Worm (Caenorhabditis elegans): ENCODE results near the gene F21D5.5.

F21D5.5 gene

DNA sequence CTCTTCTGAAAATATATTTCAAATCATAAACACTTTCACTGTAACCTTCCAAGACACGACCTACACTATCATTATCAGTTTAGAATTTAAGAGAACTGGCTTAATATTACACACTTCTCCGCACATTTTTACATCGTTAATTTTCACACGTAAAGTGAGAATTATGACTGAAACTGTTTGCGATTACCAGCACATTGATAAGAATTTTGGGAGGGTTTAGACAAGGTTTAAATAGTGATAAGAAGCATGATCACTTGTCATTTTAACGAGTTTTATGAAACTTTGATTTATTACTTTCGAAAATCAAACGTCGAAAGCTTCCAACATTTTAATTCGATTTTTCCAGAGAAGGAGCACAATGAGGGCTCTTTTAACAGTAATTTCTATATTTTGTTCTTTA, 8.7 kb downstream of the F21D5.5 start, which contains the start of gene F21D5.3:
F21D5.3 (plus strand) TSS at position 347 of the 400 bp plus-strand sequence.
- TF ChIP-seq elt-2 (tag; optimal IDR thresholded peaks at IDR 0.05) (peak; percentile 55), npax-4 (tag; optimal IDR thresholded peaks at IDR 0.05) (no peak)

DNA sequence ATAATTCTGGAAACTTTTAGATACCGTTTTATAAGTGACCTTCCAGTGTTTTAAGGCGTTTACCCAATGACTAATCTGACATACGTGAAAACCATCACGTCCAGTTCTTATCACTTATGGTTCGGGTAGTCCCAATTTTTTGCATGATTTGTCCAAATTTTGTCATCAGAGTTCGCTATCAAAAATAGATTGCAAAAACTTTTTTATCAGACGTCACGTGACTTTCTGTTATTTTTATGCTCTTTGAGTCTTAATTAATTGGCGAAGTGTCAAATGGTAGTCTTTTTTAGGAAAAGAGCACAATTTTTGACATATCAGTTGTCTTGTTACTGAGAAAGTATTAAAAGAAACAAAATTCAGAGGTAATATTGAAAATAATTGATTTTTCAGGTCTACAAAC, 9.6 kb downstream of the F21D5.5 start:
- peak; percentile 56 for TF ChIP-seq hlh-30 (tag; optimal IDR thresholded peaks at IDR 0.05; ENCODE audit: insufficient read depth)
- TF ChIP-seq ama-1 (optimal IDR thresholded peaks at IDR 0.05) = no peak

DNA sequence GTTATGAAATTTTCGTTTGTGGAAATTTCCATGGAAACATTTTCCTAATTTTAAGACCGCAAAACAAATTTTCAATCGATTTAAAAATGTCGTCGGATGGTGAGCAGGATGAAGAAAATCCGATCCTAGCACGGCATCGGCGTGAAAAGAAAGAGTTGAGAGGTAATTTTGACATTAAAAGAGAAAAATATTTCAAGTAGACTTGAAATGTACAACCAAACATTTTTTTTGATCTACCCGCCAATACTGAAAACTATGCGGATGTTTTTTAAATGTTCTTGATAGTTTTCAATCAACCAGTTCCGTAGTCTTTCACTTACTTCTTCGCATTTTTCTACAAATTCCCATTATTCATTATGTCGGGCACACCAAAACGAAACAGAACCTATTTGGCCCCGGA, 11.1 kb downstream of the F21D5.5 start, which contains the start of gene otub-3:
otub-3 (plus strand) TSS at position 56 of the 400 bp plus-strand sequence.
- TF ChIP-seq hlh-15 (tag; optimal IDR thresholded peaks at IDR 0.05) (no peak), che-1 (tag; optimal IDR thresholded peaks at IDR 0.05) (no peak), Y22D7AL.16 (tag; optimal IDR thresholded peaks at IDR 0.05) (no peak), gmeb-2 (tag; optimal IDR thresholded peaks at IDR 0.05) (no peak)

ce11 chrIV:8725345-8725744, 13.8 kb downstream of the F21D5.5 start, which contains the start of gene pgm-3:
TSS of gene pgm-3 (plus strand) at chrIV:8725722.
- TF ChIP-seq zip-5 (tag; optimal IDR thresholded peaks at IDR 0.05) (no peak), C08G9.2 (tag; optimal IDR thresholded peaks at IDR 0.05) (no peak), pqm-1 (tag; optimal IDR thresholded peaks at IDR 0.05) (no peak), ceh-30 (tag; optimal IDR thresholded peaks at IDR 0.05) (no peak), ceh-24 (tag; optimal IDR thresholded peaks at IDR 0.05) (no peak), ceh-6 (GFP tag; optimal IDR thresholded peaks at IDR 0.05) (no peak), hlh-13 (GFP tag; optimal IDR thresholded peaks at IDR 0.05) (no peak), ceh-31 (tag; optimal IDR thresholded peaks at IDR 0.05) (no peak), rnt-1 (tag; optimal IDR thresholded peaks at IDR 0.05) (no peak), ref-2 (tag; optimal IDR thresholded peaks at IDR 0.05) (no peak), ahr-1 (tag; optimal IDR thresholded peaks at IDR 0.05) (no peak), ceh-48 (tag; optimal IDR thresholded peaks at IDR 0.05) (no peak), lin-11 (tag; optimal IDR thresholded peaks at IDR 0.05) (no peak)

ce11 chrIV:8724907-8725306, 14.3 kb downstream of the F21D5.5 start:
- no peak for TF ChIP-seq K02D7.2 (tag; optimal IDR thresholded peaks at IDR 0.05)

DNA sequence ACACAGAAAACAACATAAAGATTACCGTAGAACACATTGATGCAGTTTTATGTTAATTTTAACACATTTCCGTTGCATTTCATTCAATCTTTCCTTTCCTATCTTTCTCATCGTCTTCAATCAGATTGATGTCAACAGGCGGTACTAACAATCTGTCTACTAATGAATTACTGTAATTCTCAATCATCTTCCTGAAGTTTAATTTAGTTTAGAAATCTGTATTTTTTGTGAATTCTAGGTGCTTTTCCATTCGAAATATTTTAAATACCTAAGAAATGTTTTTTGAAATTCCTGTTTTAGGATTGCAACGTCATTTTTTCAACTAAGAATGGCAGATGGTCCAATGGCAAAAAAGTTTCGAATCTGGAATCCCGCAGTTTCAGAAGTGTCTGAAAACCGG, 15.5 kb downstream of the F21D5.5 start, which contains the start of gene F21D5.9:
F21D5.9 (plus strand) TSS at position 301 of the 400 bp plus-strand sequence.
- TF ChIP-seq hlh-15 (tag; optimal IDR thresholded peaks at IDR 0.05) = no peak
- no peak for TF ChIP-seq gmeb-2 (tag; optimal IDR thresholded peaks at IDR 0.05)
- no peak for TF ChIP-seq pat-9 (tag; optimal IDR thresholded peaks at IDR 0.05)
- TF ChIP-seq rnt-1 (tag; optimal IDR thresholded peaks at IDR 0.05) = no peak
- no peak for TF ChIP-seq ceh-18 (tag; optimal IDR thresholded peaks at IDR 0.05)
- TF ChIP-seq dve-1 (tag; optimal IDR thresholded peaks at IDR 0.05) = no peak
- TF ChIP-seq madf-2 (tag; optimal IDR thresholded peaks at IDR 0.05) = no peak
- no peak for TF ChIP-seq pros-1 (tag; optimal IDR thresholded peaks at IDR 0.05)
- no peak for TF ChIP-seq ceh-2 (tag; optimal IDR thresholded peaks at IDR 0.05)
- no peak for TF ChIP-seq K02D7.2 (tag; optimal IDR thresholded peaks at IDR 0.05)
- TF ChIP-seq tbx-2 (tag; optimal IDR thresholded peaks at IDR 0.05) = no peak
- TF ChIP-seq hlh-8 (tag; optimal IDR thresholded peaks at IDR 0.05) = no peak
- no peak for TF ChIP-seq nfya-1 (tag; optimal IDR thresholded peaks at IDR 0.05)
- no peak for TF ChIP-seq F13H6.1 (tag; optimal IDR thresholded peaks at IDR 0.05)
- no peak for TF ChIP-seq pag-3 (tag; optimal IDR thresholded peaks at IDR 0.05; ENCODE audit: borderline replicate concordance)
- no peak for TF ChIP-seq ceh-14 (tag; optimal IDR thresholded peaks at IDR 0.05)
- no peak for TF ChIP-seq dmd-4 (tag; optimal IDR thresholded peaks at IDR 0.05; ENCODE audit: borderline replicate concordance)
- TF ChIP-seq unc-42 (tag; optimal IDR thresholded peaks at IDR 0.05) = no peak
- TF ChIP-seq ztf-16 (tag; optimal IDR thresholded peaks at IDR 0.05) = no peak
- TF ChIP-seq fkh-6 (tag; optimal IDR thresholded peaks at IDR 0.05) = no peak

Data from whole organism, late embryonic.